Worm (Caenorhabditis elegans): ENCODE measurements around the gene uaf-2.

- TF ChIP-seq nhr-12 (tag; optimal IDR thresholded peaks at IDR 0.05), result no peak
- no peak for TF ChIP-seq ama-1 (optimal IDR thresholded peaks at IDR 0.05)
- no peak for TF ChIP-seq unc-98 (GFP tag; IDR thresholded peaks at IDR 0.05)
- TF ChIP-seq fkh-4 (tag; optimal IDR thresholded peaks at IDR 0.05; ENCODE audit: borderline replicate concordance), result no peak
- no peak for TF ChIP-seq nhr-77 (tag; optimal IDR thresholded peaks at IDR 0.05)
- TF ChIP-seq fos-1 (tag; optimal IDR thresholded peaks at IDR 0.05), result no peak
- no peak for TF ChIP-seq dsc-1 (tag; optimal IDR thresholded peaks at IDR 0.05)
- no peak for TF ChIP-seq mep-1 (tag; optimal IDR thresholded peaks at IDR 0.05)
- TF ChIP-seq unc-62 (GFP tag; optimal IDR thresholded peaks at IDR 0.05), result no peak
Observed at ce11 chrIV:17116821-17117220, 1.7 kb downstream of the uaf-2 start.

Data from whole organism, L1 larva.